Worm (Caenorhabditis elegans) whole organism, L2 larva: ENCODE results near the gene atln-1.

ENCODE experiments used
- ZK546.5 ChIP-seq: sonication (generic microtip); optimal IDR thresholded peaks from 2 replicates; lab custom pipeline; 2017; ENCODE audit warnings: missing biosample characterization, missing genetic modification characterization
- ama-1 ChIP-seq: fragments of 150-350 bp; optimal IDR thresholded peaks from 2 replicates; lab custom pipeline; 2018; ENCODE audit warnings: inconsistent platforms
- egl-27 ChIP-seq: sonication (generic microtip); optimal IDR thresholded peaks from 3 replicates; lab custom pipeline; 2017; ENCODE audit warnings: missing biosample characterization, missing genetic modification reagents, missing genetic modification characterization
- elt-1 ChIP-seq: fragments of 150-350 bp; optimal IDR thresholded peaks from 2 replicates; lab custom pipeline; 2014; ENCODE audit warnings: missing biosample characterization, missing genetic modification characterization
- fos-1 ChIP-seq: fragments of 150-350 bp; optimal IDR thresholded peaks from 2 replicates; lab custom pipeline; 2014; ENCODE audit warnings: missing biosample characterization, missing genetic modification characterization
- nhr-11 ChIP-seq: fragments of 150-350 bp; optimal IDR thresholded peaks from 2 replicates; lab custom pipeline; 2014; ENCODE audit warnings: missing biosample characterization, missing genetic modification characterization
- nhr-25 ChIP-seq: fragments of 150-350 bp; sonication (generic microtip); optimal IDR thresholded peaks from 3 replicates; lab custom pipeline; 2014; ENCODE audit warnings: missing biosample characterization, missing genetic modification characterization
- nhr-6 ChIP-seq: fragments of 150-350 bp; optimal IDR thresholded peaks from 2 replicates; lab custom pipeline; 2014; ENCODE audit warnings: missing biosample characterization, missing genetic modification characterization
- nhr-77 ChIP-seq: fragments of 150-350 bp; optimal IDR thresholded peaks from 2 replicates; lab custom pipeline; 2014; ENCODE audit warnings: missing biosample characterization, missing genetic modification characterization
- skn-1 ChIP-seq: sonication (generic microtip); optimal IDR thresholded peaks from 2 replicates; lab custom pipeline; 2017; ENCODE audit warnings: missing biosample characterization, missing genetic modification characterization
- unc-39 ChIP-seq: fragments of 150-350 bp; optimal IDR thresholded peaks from 2 replicates; lab custom pipeline; 2014; ENCODE audit warnings: missing biosample characterization, missing genetic modification characterization
- unc-55 ChIP-seq: fragments of 150-350 bp; sonication (generic microtip); optimal IDR thresholded peaks from 3 replicates; lab custom pipeline; 2014; ENCODE audit warnings: missing biosample characterization, missing genetic modification reagents, missing genetic modification characterization

DNA sequence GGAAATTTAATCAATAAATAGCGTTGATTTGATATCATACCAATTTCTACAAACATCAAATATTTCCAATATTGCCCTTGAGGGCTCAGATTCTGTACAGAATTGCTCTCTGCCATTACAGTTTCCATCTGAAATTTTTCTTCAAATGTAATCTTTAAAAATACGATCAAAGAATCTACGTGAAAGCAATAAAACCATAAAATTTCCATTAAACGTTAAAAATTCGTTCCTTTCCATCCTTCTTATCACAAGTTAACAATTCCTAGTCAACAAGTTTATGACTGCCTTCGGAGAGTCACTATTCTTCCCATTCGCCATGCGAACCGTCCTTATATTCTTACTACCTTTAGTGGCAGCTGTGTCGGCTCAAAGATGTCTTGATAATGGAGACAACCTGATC lies 46.9 kb downstream of the atln-1 start, which contains the start of gene clec-82:
- TF ChIP-seq unc-55 (no peak), ama-1 (lab: Kevin White, UChicago) (no peak), fos-1 (tag; lab: Kevin White, UChicago) (no peak), skn-1 (no peak), nhr-6 (tag; lab: Kevin White, UChicago) (no peak), egl-27 (tag; lab: Kevin White, UChicago) (no peak), elt-1 (no peak), nhr-25 (tag; lab: Kevin White, UChicago) (no peak), unc-39 (tag; lab: Kevin White, UChicago) (no peak), nhr-77 (tag; lab: Kevin White, UChicago) (no peak), nhr-11 (tag; lab: Kevin White, UChicago) (no peak), ZK546.5 (tag; lab: Kevin White, UChicago) (no peak)
